Worm (Caenorhabditis elegans) whole organism, young adult: ENCODE measurements around the gene ctg-2.

Source experiments
- B0019.2 ChIP-seq: fragments of 200-800 bp; sonication (Bioruptor generic); conservative IDR thresholded peaks from 2 replicates; pipeline ENCODE4 v1.3.6; 2022; ENCODE audit warnings: missing genetic modification reagents, missing genetic modification characterization, missing compliant biosample characterization
- B0261.1 ChIP-seq: sonication (generic microtip); optimal IDR thresholded peaks from 2 replicates; lab custom pipeline; 2016; ENCODE audit warnings: mild to moderate bottlenecking, missing genetic modification characterization, moderate library complexity, missing compliant biosample characterization
- C06A6.2 ChIP-seq: fragments of 200-800 bp; sonication (Bioruptor generic); conservative IDR thresholded peaks from 2 replicates; pipeline ENCODE4 v1.3.6; 2022; ENCODE audit warnings: missing genetic modification characterization, missing compliant biosample characterization
- F10E7.11 ChIP-seq: sonication (generic microtip); optimal IDR thresholded peaks from 2 replicates; lab custom pipeline; 2017; ENCODE audit warnings: mild to moderate bottlenecking, missing genetic modification characterization, moderate library complexity, missing compliant biosample characterization
- F23B12.7 ChIP-seq: sonication (generic microtip); optimal IDR thresholded peaks from 2 replicates; lab custom pipeline; 2017; ENCODE audit warnings: missing genetic modification characterization, mild to moderate bottlenecking, missing compliant biosample characterization, antibody characterized with exemption, moderate library complexity; ENCODE audit not compliant: insufficient read depth
- F33H1.4 ChIP-seq: fragments of 200-800 bp; sonication (Bioruptor generic); IDR thresholded peaks from 2 replicates; pipeline ENCODE4 v1.3.6; 2022; ENCODE audit warnings: missing genetic modification reagents, missing genetic modification characterization, missing compliant biosample characterization
- F57A8.1 ChIP-seq: fragments of 200-800 bp; sonication (Bioruptor generic); optimal IDR thresholded peaks from 2 replicates; lab custom pipeline; 2018; ENCODE audit warnings: mild to moderate bottlenecking, missing genetic modification characterization, moderate library complexity, missing compliant biosample characterization
- K12H6.12 ChIP-seq: fragments of 200-800 bp; sonication (Bioruptor generic); optimal IDR thresholded peaks from 2 replicates; lab custom pipeline; 2018; ENCODE audit warnings: mild to moderate bottlenecking, missing genetic modification characterization, missing compliant biosample characterization
- ZK185.1 ChIP-seq: sonication (generic microtip); optimal IDR thresholded peaks from 2 replicates; lab custom pipeline; 2016; ENCODE audit warnings: mild to moderate bottlenecking, missing genetic modification characterization, missing compliant biosample characterization; ENCODE audit not compliant: poor library complexity, severe bottlenecking
- ama-1 ChIP-seq, 3 experiments: fragments of 150-350 bp in 1 of 3; sonication (generic microtip) in 2 of 3; optimal IDR thresholded peaks; 2 replicates each; lab custom pipeline; 2014 to 2018; ENCODE audit warnings: missing biosample characterization in 2 of 3, missing genetic modification characterization in 2 of 3, missing genetic modification reagents in 2 of 3
- athp-1 ChIP-seq: sonication (generic microtip); optimal IDR thresholded peaks from 2 replicates; lab custom pipeline; 2017; ENCODE audit warnings: mild to moderate bottlenecking, missing genetic modification characterization, missing compliant biosample characterization
- attf-5 ChIP-seq: fragments of 200-800 bp; sonication (Bioruptor generic); optimal IDR thresholded peaks from 2 replicates; lab custom pipeline; 2018; ENCODE audit warnings: mild to moderate bottlenecking, missing genetic modification characterization, missing compliant biosample characterization
- bed-1 ChIP-seq: fragments of 200-800 bp; sonication (Bioruptor generic); IDR thresholded peaks from 2 replicates; pipeline ENCODE4 v1.3.6; 2022; ENCODE audit warnings: missing genetic modification reagents, missing genetic modification characterization, missing compliant biosample characterization
- bed-2 ChIP-seq: fragments of 200-800 bp; sonication (Bioruptor generic); IDR thresholded peaks from 2 replicates; pipeline ENCODE4 v1.3.6; 2022; ENCODE audit warnings: missing genetic modification reagents, missing genetic modification characterization, missing compliant biosample characterization
- ccch-3 ChIP-seq: fragments of 200-800 bp; sonication (Bioruptor generic); optimal IDR thresholded peaks from 2 replicates; lab custom pipeline; 2018; ENCODE audit warnings: mild to moderate bottlenecking, missing genetic modification characterization, missing compliant biosample characterization
- cebp-2 ChIP-seq: fragments of 200-800 bp; sonication (Bioruptor generic); IDR thresholded peaks from 2 replicates; pipeline ENCODE4 v1.3.6; 2022; ENCODE audit warnings: missing genetic modification characterization, missing compliant biosample characterization
- ceh-58 ChIP-seq: fragments of 200-800 bp; sonication (Bioruptor generic); IDR thresholded peaks from 2 replicates; pipeline ENCODE4 v1.3.6; 2022; ENCODE audit warnings: missing genetic modification characterization, missing compliant biosample characterization
- dpff-1 ChIP-seq: sonication (generic microtip); optimal IDR thresholded peaks from 2 replicates; lab custom pipeline; 2017; ENCODE audit warnings: mild to moderate bottlenecking, missing genetic modification characterization, missing compliant biosample characterization
- dpl-1 ChIP-seq: fragments of 150-350 bp; optimal IDR thresholded peaks from 2 replicates; lab custom pipeline; 2014; ENCODE audit warnings: missing biosample characterization, missing genetic modification reagents, missing genetic modification characterization
- egl-18 ChIP-seq: fragments of 200-800 bp; sonication (Bioruptor generic); IDR thresholded peaks from 2 replicates; pipeline ENCODE4 v1.3.6; 2022; ENCODE audit warnings: missing genetic modification reagents, missing genetic modification characterization, missing compliant biosample characterization
- fkh-3 ChIP-seq: sonication (generic microtip); optimal IDR thresholded peaks from 2 replicates; lab custom pipeline; 2016; ENCODE audit warnings: mild to moderate bottlenecking, missing genetic modification characterization, missing compliant biosample characterization
- hlh-12 ChIP-seq: sonication (generic microtip); optimal IDR thresholded peaks from 2 replicates; lab custom pipeline; 2016; ENCODE audit warnings: missing genetic modification characterization, missing compliant biosample characterization
- hlh-26 ChIP-seq: fragments of 200-800 bp; sonication (Bioruptor generic); conservative IDR thresholded peaks from 2 replicates; pipeline ENCODE4 v1.3.6; 2022; ENCODE audit warnings: missing genetic modification reagents, missing genetic modification characterization, missing compliant biosample characterization
- lag-1 ChIP-seq: fragments of 200-800 bp; sonication (Bioruptor generic); IDR thresholded peaks from 2 replicates; pipeline ENCODE4 v1.3.6; 2022; ENCODE audit warnings: missing genetic modification reagents, missing genetic modification characterization, missing compliant biosample characterization
- let-607 ChIP-seq, 2 experiments: fragments of 200-800 bp in 1 of 2; sonication (Bioruptor generic) in 1 of 2; sonication (generic microtip) in 1 of 2; optimal IDR thresholded peaks; 2 replicates each; lab custom pipeline; 2016 to 2018; ENCODE audit warnings: mild to moderate bottlenecking in 2 of 2, missing compliant biosample characterization in 2 of 2, missing genetic modification characterization in 2 of 2, moderate library complexity in 2 of 2, missing genotype in 1 of 2
- lin-35 ChIP-seq, 3 experiments: fragments of 150-350 bp in 2 of 3; sonication (generic microtip) in 1 of 3; optimal IDR thresholded peaks; 2 replicates each; lab custom pipeline; 2014 to 2018; ENCODE audit warnings: missing biosample characterization in 3 of 3, missing genetic modification characterization in 3 of 3, missing genetic modification reagents in 3 of 3
- lin-40 ChIP-seq: sonication (generic microtip); optimal IDR thresholded peaks from 2 replicates; lab custom pipeline; 2016; ENCODE audit warnings: missing genetic modification characterization, mild to moderate bottlenecking, missing compliant biosample characterization, missing genotype, missing genetic modification reagents
- lsl-1 ChIP-seq: fragments of 200-800 bp; sonication (Bioruptor generic); optimal IDR thresholded peaks from 2 replicates; lab custom pipeline; 2018; ENCODE audit warnings: mild to moderate bottlenecking, missing genetic modification characterization, moderate library complexity, missing compliant biosample characterization
- lsy-27 ChIP-seq: sonication (generic microtip); optimal IDR thresholded peaks from 2 replicates; lab custom pipeline; 2017; ENCODE audit warnings: missing genetic modification characterization, mild to moderate bottlenecking, missing compliant biosample characterization, antibody characterized with exemption, missing genotype, borderline replicate concordance; ENCODE audit not compliant: insufficient read depth
- madf-10 ChIP-seq: sonication (generic microtip); optimal IDR thresholded peaks from 2 replicates; lab custom pipeline; 2016; ENCODE audit warnings: mild to moderate bottlenecking, missing genetic modification characterization, missing compliant biosample characterization
- madf-8 ChIP-seq: fragments of 200-800 bp; sonication (Bioruptor generic); conservative IDR thresholded peaks from 2 replicates; pipeline ENCODE4 v1.3.6; 2022; ENCODE audit warnings: missing genetic modification reagents, missing genetic modification characterization, missing compliant biosample characterization
- mes-4 ChIP-seq: sonication (generic microtip); optimal IDR thresholded peaks from 2 replicates; lab custom pipeline; 2016; ENCODE audit warnings: missing genotype, missing genetic modification characterization, missing compliant biosample characterization
- mxl-1 ChIP-seq: sonication (generic microtip); optimal IDR thresholded peaks from 2 replicates; lab custom pipeline; 2016; ENCODE audit warnings: missing genetic modification characterization, missing compliant biosample characterization
- nfya-1 ChIP-seq: sonication (generic microtip); optimal IDR thresholded peaks from 2 replicates; lab custom pipeline; 2017; ENCODE audit warnings: antibody characterized with exemption, missing compliant biosample characterization, missing genetic modification characterization, borderline replicate concordance; ENCODE audit not compliant: insufficient read depth
- nfya-2 ChIP-seq: fragments of 200-800 bp; sonication (Bioruptor generic); IDR thresholded peaks from 2 replicates; pipeline ENCODE4 v1.3.6; 2022; ENCODE audit warnings: missing genetic modification reagents, missing genetic modification characterization, missing compliant biosample characterization
- nhr-80 ChIP-seq: sonication (generic microtip); optimal IDR thresholded peaks from 2 replicates; lab custom pipeline; 2016; ENCODE audit warnings: missing genetic modification characterization, missing compliant biosample characterization
- nhr-90 ChIP-seq: sonication (generic microtip); optimal IDR thresholded peaks from 2 replicates; lab custom pipeline; 2016; ENCODE audit warnings: missing genotype, mild to moderate bottlenecking, missing genetic modification characterization, missing compliant biosample characterization
- rpc-1 ChIP-seq, 2 experiments: fragments of 150-350 bp in 1 of 2; sonication (generic microtip) in 1 of 2; optimal IDR thresholded peaks; 2 replicates each; lab custom pipeline; 2014 to 2018; ENCODE audit warnings: missing biosample characterization in 1 of 2, missing genetic modification characterization in 1 of 2, missing genetic modification reagents in 1 of 2, missing genotype in 1 of 2
- snpc-1.1 ChIP-seq: sonication (generic microtip); optimal IDR thresholded peaks from 2 replicates; lab custom pipeline; 2017; ENCODE audit warnings: missing genetic modification characterization, mild to moderate bottlenecking, missing compliant biosample characterization, antibody characterized with exemption, moderate library complexity, missing genotype, missing genetic modification reagents; ENCODE audit not compliant: insufficient read depth
- snpc-4 ChIP-seq, 5 experiments: fragments of 150-350 bp in 1 of 5; sonication (generic microtip) in 4 of 5; optimal IDR thresholded peaks; 2 replicates each; lab custom pipeline; 2014 to 2018; ENCODE audit warnings: missing genetic modification characterization in 5 of 5, missing biosample characterization in 3 of 5, antibody characterized with exemption in 2 of 5, mild to moderate bottlenecking in 2 of 5, missing compliant biosample characterization in 2 of 5, missing genotype in 2 of 5, moderate library complexity in 2 of 5, missing genetic modification reagents in 1 of 5
- somi-1 ChIP-seq: fragments of 200-800 bp; sonication (Bioruptor generic); optimal IDR thresholded peaks from 2 replicates; lab custom pipeline; 2018; ENCODE audit warnings: mild to moderate bottlenecking, missing genetic modification characterization, missing compliant biosample characterization
- ztf-18 ChIP-seq: sonication (generic microtip); optimal IDR thresholded peaks from 2 replicates; lab custom pipeline; 2016; ENCODE audit warnings: missing genotype, mild to moderate bottlenecking, missing genetic modification characterization, missing compliant biosample characterization
- ztf-25 ChIP-seq: fragments of 200-800 bp; sonication (Bioruptor generic); IDR thresholded peaks from 2 replicates; pipeline ENCODE4 v1.3.6; 2022; ENCODE audit warnings: missing genetic modification reagents, missing genetic modification characterization, missing compliant biosample characterization
- ztf-26 ChIP-seq: sonication (generic microtip); optimal IDR thresholded peaks from 2 replicates; lab custom pipeline; 2017; ENCODE audit warnings: missing genetic modification characterization, missing compliant biosample characterization
- ztf-28 ChIP-seq: fragments of 200-800 bp; sonication (Bioruptor generic); IDR thresholded peaks from 2 replicates; pipeline ENCODE4 v1.3.6; 2022; ENCODE audit warnings: missing genetic modification reagents, missing genetic modification characterization, missing compliant biosample characterization
- ztf-3 ChIP-seq: fragments of 200-800 bp; sonication (Bioruptor generic); optimal IDR thresholded peaks from 2 replicates; lab custom pipeline; 2018; ENCODE audit warnings: mild to moderate bottlenecking, missing genetic modification characterization, missing compliant biosample characterization

ctg-2 gene

DNA sequence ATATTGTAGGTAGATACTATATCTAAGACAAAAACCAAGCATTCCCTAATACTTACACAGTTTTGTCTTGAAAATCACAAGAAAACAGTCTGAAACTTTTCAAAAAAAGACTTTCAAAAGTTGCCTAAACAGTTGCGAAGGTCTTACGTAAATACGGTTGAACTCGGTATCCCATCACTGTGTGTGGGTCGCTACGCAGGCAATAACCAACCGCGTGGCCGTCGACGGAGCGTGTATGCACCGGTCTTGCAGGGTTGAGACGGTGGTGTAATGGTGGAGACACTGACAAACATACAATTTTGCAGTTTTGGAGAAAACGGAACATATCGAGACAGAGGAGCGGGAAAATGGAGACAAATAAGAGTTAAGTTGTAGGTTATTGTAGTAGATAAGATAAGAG, 46.4 kb downstream of the ctg-2 start, which contains the start of gene iff-2 (continued):
- TF ChIP-seq egl-18 (GFP tag; lab: Robert Waterston, UW), result 0 out of 2 replicates have a peak, but pooled peaks have one; percentile 58
- TF ChIP-seq nhr-90 (tag; lab: Kevin White, UChicago), result peak; percentile 95
- TF ChIP-seq lsl-1, result no peak
- peak; percentile 99 for TF ChIP-seq K12H6.12
- TF ChIP-seq let-607 (tag; optimal IDR thresholded peaks at IDR 0.05; lab: Kevin White, UChicago), result peak; percentile 99
- no peak for TF ChIP-seq mxl-1 (tag; lab: Kevin White, UChicago)
- peak; percentile 16 for TF ChIP-seq F57A8.1 (GFP tag; lab: Kevin White, UChicago)
- no peak for TF ChIP-seq hlh-12
- 0 out of 2 replicates have a peak, but pooled peaks have one; percentile 51 for TF ChIP-seq cebp-2 (GFP tag; lab: Robert Waterston, UW)
- TF ChIP-seq nhr-80, result peak; percentile 100
- TF ChIP-seq attf-5 (GFP tag; lab: Kevin White, UChicago), result peak; percentile 100
- TF ChIP-seq ceh-58 (GFP tag; lab: Robert Waterston, UW), result no peak
- no peak for TF ChIP-seq fkh-3 (tag; lab: Kevin White, UChicago)
- TF ChIP-seq ztf-25, result 0 out of 2 replicates have a peak, but pooled peaks have one; percentile 9
- TF ChIP-seq B0019.2 (GFP tag; lab: Robert Waterston, UW), result no peak
- peak; percentile 95 for TF ChIP-seq ZK185.1 (tag; lab: Kevin White, UChicago)
- TF ChIP-seq athp-1 (tag; lab: Kevin White, UChicago), result peak; percentile 89
- TF ChIP-seq F33H1.4 (GFP tag; lab: Robert Waterston, UW), result peak; percentile 81
- no peak for TF ChIP-seq nfya-2 (GFP tag; lab: Robert Waterston, UW)
- no peak for TF ChIP-seq dpff-1 (tag; lab: Kevin White, UChicago)
- TF ChIP-seq lsy-27 (tag; lab: Kevin White, UChicago), result no peak
- peak; percentile 95 for TF ChIP-seq madf-10 (tag; lab: Kevin White, UChicago)
- peak; percentile 6 for TF ChIP-seq rpc-1 (optimal IDR thresholded peaks at IDR 0.05; lab: Kevin White, UChicago)
- no peak for TF ChIP-seq rpc-1 (tag; optimal IDR thresholded peaks at IDR 0.05; lab: Kevin White, UChicago)
- TF ChIP-seq lin-35 (GFP tag; optimal IDR thresholded peaks at IDR 0.05; lab: Kevin White, UChicago), result peak; percentile 29 to 96 (median 79)
- no peak for TF ChIP-seq nfya-1 (tag; lab: Kevin White, UChicago)
- TF ChIP-seq bed-1 (GFP tag; lab: Robert Waterston, UW), result no peak
- peak; percentile 93 for TF ChIP-seq somi-1
- TF ChIP-seq madf-8 (GFP tag; lab: Robert Waterston, UW), result no peak
- peak; percentile 84 for TF ChIP-seq ztf-18
- peak; percentile 29; the same call in 1 of the 2 replicates for TF ChIP-seq lag-1 (GFP tag; lab: Robert Waterston, UW)
- peak; percentile 73 for TF ChIP-seq dpl-1 (GFP tag; lab: Kevin White, UChicago)
- TF ChIP-seq C06A6.2 (GFP tag; lab: Robert Waterston, UW), result peak; percentile 95
- peak; percentile 98 for TF ChIP-seq ztf-26 (tag; lab: Kevin White, UChicago)
- no peak for TF ChIP-seq snpc-4 (GFP tag; optimal IDR thresholded peaks at IDR 0.05; lab: Kevin White, UChicago)
- peak in 3 of 4 experiments; percentile 84 to 89 (median 89) for TF ChIP-seq snpc-4 (tag; optimal IDR thresholded peaks at IDR 0.05; lab: Kevin White, UChicago)
- TF ChIP-seq lin-40 (tag; lab: Kevin White, UChicago), result peak; percentile 98
- peak; percentile 84; the same call in 1 of the 2 replicates for TF ChIP-seq bed-2 (GFP tag; lab: Robert Waterston, UW)
- peak; percentile 68 for TF ChIP-seq ama-1 (optimal IDR thresholded peaks at IDR 0.05; lab: Kevin White, UChicago)
- no peak for TF ChIP-seq ama-1 (GFP tag; optimal IDR thresholded peaks at IDR 0.05; lab: Kevin White, UChicago)
- peak; percentile 14 for TF ChIP-seq snpc-1.1 (tag; lab: Kevin White, UChicago)
- TF ChIP-seq ztf-3 (GFP tag; lab: Kevin White, UChicago), result peak; percentile 93
- TF ChIP-seq ccch-3, result peak; percentile 39
- TF ChIP-seq mes-4 (tag; lab: Kevin White, UChicago), result no peak
- TF ChIP-seq hlh-26 (GFP tag; lab: Robert Waterston, UW), result no peak
- peak; percentile 72; the same call in 1 of the 2 replicates for TF ChIP-seq ztf-28 (GFP tag; lab: Robert Waterston, UW)
- peak; percentile 23 for TF ChIP-seq F10E7.11 (tag; lab: Kevin White, UChicago)
- peak; percentile 38 for TF ChIP-seq B0261.1 (tag; lab: Kevin White, UChicago)
- TF ChIP-seq F23B12.7 (tag; lab: Kevin White, UChicago), result peak; percentile 95
